Worm (Caenorhabditis elegans) whole organism, L2 larva: ENCODE measurements around the gene C04F5.9.

ENCODE experiments used
- Y55F3AM.14 ChIP-seq: fragments of 200-800 bp; sonication (Bioruptor generic); optimal IDR thresholded peaks from 2 replicates; lab custom pipeline; 2018; ENCODE audit warnings: mild to moderate bottlenecking, missing genetic modification characterization, missing compliant biosample characterization
- ama-1 ChIP-seq: fragments of 150-350 bp; optimal IDR thresholded peaks from 2 replicates; lab custom pipeline; 2018; ENCODE audit warnings: inconsistent platforms
- mbf-1 ChIP-seq: sonication (generic microtip); optimal IDR thresholded peaks from 2 replicates; lab custom pipeline; 2017; ENCODE audit warnings: missing biosample characterization, missing genetic modification characterization
- nhr-10 ChIP-seq: sonication (generic microtip); optimal IDR thresholded peaks from 2 replicates; lab custom pipeline; 2017; ENCODE audit warnings: missing biosample characterization, missing genetic modification characterization
- nhr-11 ChIP-seq: fragments of 150-350 bp; optimal IDR thresholded peaks from 2 replicates; lab custom pipeline; 2014; ENCODE audit warnings: missing biosample characterization, missing genetic modification characterization
- nhr-6 ChIP-seq: fragments of 150-350 bp; optimal IDR thresholded peaks from 2 replicates; lab custom pipeline; 2014; ENCODE audit warnings: missing biosample characterization, missing genetic modification characterization
- snpc-4 ChIP-seq: fragments of 150-350 bp; optimal IDR thresholded peaks from 2 replicates; lab custom pipeline; 2014; ENCODE audit warnings: missing biosample characterization, missing genetic modification characterization

- TF ChIP-seq snpc-4 (tag; lab: Kevin White, UChicago), result no peak
- TF ChIP-seq nhr-11 (tag; lab: Kevin White, UChicago), result no peak
- TF ChIP-seq Y55F3AM.14, result no peak
- TF ChIP-seq nhr-6 (tag; lab: Kevin White, UChicago), result no peak
- TF ChIP-seq mbf-1 (tag; lab: Kevin White, UChicago), result no peak
- no peak for TF ChIP-seq ama-1 (lab: Kevin White, UChicago)
- no peak for TF ChIP-seq nhr-10 (tag; lab: Kevin White, UChicago)
Observed at ce11 chrV:5144541-5144940, 25.5 kb upstream of the C04F5.9 start, which contains the start of gene F14F9.2.
